Fruit fly (Drosophila melanogaster) whole organism, embryonic: Measurements from ENCODE around the gene da.

Source experiments
- CG11560 ChIP-seq: fragments of 200-800 bp; sonication (Bioruptor generic); IDR thresholded peaks from 3 replicates; pipeline ENCODE4 v1.3.6; 2022; ENCODE audit warnings: missing biosample characterization, missing genetic modification characterization
- CG13624 ChIP-seq: fragments of 200-800 bp; sonication (Bioruptor generic); optimal IDR thresholded peaks from 2 replicates; lab custom pipeline; 2016; ENCODE audit warnings: missing biosample characterization, missing genetic modification characterization
- CG17186 ChIP-seq: fragments of 200-800 bp; sonication (Bioruptor generic); optimal IDR thresholded peaks from 3 replicates; lab custom pipeline; 2017; ENCODE audit warnings: missing biosample characterization, missing genetic modification reagents, missing genetic modification characterization
- CG17359 ChIP-seq: fragments of 200-800 bp; sonication (Bioruptor generic); optimal IDR thresholded peaks from 3 replicates; lab custom pipeline; 2018; ENCODE audit warnings: missing biosample characterization, mild to moderate bottlenecking, missing genetic modification characterization, moderate library complexity
- CG17361 ChIP-seq: fragments of 200-800 bp; sonication (Bioruptor generic); IDR thresholded peaks from 3 replicates; pipeline ENCODE4 v1.3.6; 2022; ENCODE audit warnings: missing biosample characterization, missing genetic modification characterization
- CG31388 ChIP-seq: fragments of 200-800 bp; sonication (Bioruptor generic); optimal IDR thresholded peaks from 2 replicates; lab custom pipeline; 2016; ENCODE audit warnings: missing biosample characterization, missing genetic modification characterization
- CG33213 ChIP-seq: fragments of 200-800 bp; sonication (Bioruptor generic); optimal IDR thresholded peaks from 3 replicates; lab custom pipeline; 2016; ENCODE audit warnings: missing biosample characterization, missing genetic modification characterization
- CG4328 ChIP-seq: fragments of 200-800 bp; sonication (Bioruptor generic); optimal IDR thresholded peaks from 3 replicates; lab custom pipeline; 2017; ENCODE audit warnings: missing biosample characterization, missing genetic modification reagents, missing genetic modification characterization
- CG4707 ChIP-seq: fragments of 200-800 bp; sonication (Bioruptor generic); optimal IDR thresholded peaks from 2 replicates; lab custom pipeline; 2018; ENCODE audit warnings: missing biosample characterization, mild to moderate bottlenecking, missing genetic modification characterization, moderate library complexity
- CG5953 ChIP-seq: fragments of 200-800 bp; sonication (Bioruptor generic); IDR thresholded peaks from 2 replicates; pipeline ENCODE4 v1.3.6; 2022; ENCODE audit warnings: missing biosample characterization, missing genetic modification characterization
- CG6791 ChIP-seq: fragments of 200-800 bp; sonication (Bioruptor generic); IDR thresholded peaks from 3 replicates; pipeline ENCODE4 v1.3.6; 2022; ENCODE audit warnings: missing biosample characterization, missing genetic modification characterization; ENCODE audit not compliant: partially characterized antibody
- CG6813 ChIP-seq: fragments of 200-800 bp; sonication (Bioruptor generic); optimal IDR thresholded peaks from 2 replicates; lab custom pipeline; 2017; ENCODE audit warnings: missing biosample characterization, missing genetic modification characterization, mild to moderate bottlenecking, moderate library complexity, missing genetic modification reagents
- CG6854 ChIP-seq: fragments of 200-800 bp; sonication (Bioruptor generic); optimal IDR thresholded peaks from 3 replicates; lab custom pipeline; 2017; ENCODE audit warnings: missing biosample characterization, mild to moderate bottlenecking, missing genetic modification characterization
- CG7839 ChIP-seq: fragments of 200-800 bp; sonication (Bioruptor generic); optimal IDR thresholded peaks from 3 replicates; lab custom pipeline; 2018; ENCODE audit warnings: missing biosample characterization, mild to moderate bottlenecking, missing genetic modification characterization, moderate library complexity
- CG8478 ChIP-seq: fragments of >200 bp; optimal IDR thresholded peaks from 2 replicates; lab custom pipeline; 2018
- D19B ChIP-seq: fragments of 200-800 bp; sonication (Bioruptor generic); optimal IDR thresholded peaks from 2 replicates; lab custom pipeline; 2017; ENCODE audit warnings: missing biosample characterization, mild to moderate bottlenecking, missing genetic modification characterization
- Dad ChIP-seq: fragments of 200-800 bp; sonication (Bioruptor generic); optimal IDR thresholded peaks from 3 replicates; lab custom pipeline; 2016; ENCODE audit warnings: missing biosample characterization, missing genetic modification characterization
- Dfd ChIP-seq, 2 experiments: fragments of >200 bp; optimal IDR thresholded peaks; 2 replicates each; lab custom pipeline; 2017; ENCODE audit warnings: missing biosample characterization in 2 of 2, missing genetic modification characterization in 2 of 2
- Dll ChIP-seq: fragments of 200-800 bp; sonication (Bioruptor generic); IDR thresholded peaks from 4 replicates; pipeline ENCODE4 v1.3.6; 2022; ENCODE audit warnings: missing biosample characterization, missing genetic modification characterization; ENCODE audit not compliant: partially characterized antibody
- E2f1 ChIP-seq: fragments of 200-800 bp; sonication (Bioruptor generic); IDR thresholded peaks from 2 replicates; pipeline ENCODE4 v1.3.6; 2022; ENCODE audit warnings: missing biosample characterization, missing genetic modification characterization
- GATAe ChIP-seq: fragments of 200-800 bp; sonication (Bioruptor generic); conservative IDR thresholded peaks from 2 replicates; pipeline ENCODE4 v1.3.6; 2022; ENCODE audit warnings: missing biosample characterization, missing genetic modification characterization
- HHEX ChIP-seq: fragments of 200-800 bp; sonication (Bioruptor generic); optimal IDR thresholded peaks from 3 replicates; lab custom pipeline; 2017; ENCODE audit warnings: missing biosample characterization, mild to moderate bottlenecking, missing genetic modification characterization, missing genetic modification reagents
- Hmr ChIP-seq: fragments of 200-800 bp; sonication (Bioruptor generic); optimal IDR thresholded peaks from 3 replicates; lab custom pipeline; 2017; ENCODE audit warnings: mild to moderate bottlenecking, missing biosample characterization, missing genetic modification reagents, missing genetic modification characterization
- Hr78 ChIP-seq, 2 experiments: fragments of 200-800 bp in 1 of 2; fragments of >200 bp in 1 of 2; sonication (Bioruptor generic) in 1 of 2; optimal IDR thresholded peaks; 2 replicates each; lab custom pipeline; 2017 to 2019; ENCODE audit warnings: missing biosample characterization in 2 of 2, missing genetic modification characterization in 2 of 2, mild to moderate bottlenecking in 1 of 2, moderate library complexity in 1 of 2
- Ravus ChIP-seq: fragments of 200-800 bp; sonication (Bioruptor generic); IDR thresholded peaks from 2 replicates; pipeline ENCODE4 v1.3.6; 2022; ENCODE audit warnings: missing biosample characterization, missing genetic modification characterization
- Sox102F ChIP-seq: fragments of 200-800 bp; sonication (Bioruptor generic); optimal IDR thresholded peaks from 2 replicates; lab custom pipeline; 2018; ENCODE audit warnings: missing biosample characterization, mild to moderate bottlenecking, missing genetic modification characterization, moderate library complexity
- Stat92E ChIP-seq, 3 experiments: fragments of >200 bp in 2 of 3; fragments of 200-800 bp in 1 of 3; sonication (Bioruptor generic) in 1 of 3; optimal IDR thresholded peaks; 2 replicates each; lab custom pipeline; 2017 to 2019; ENCODE audit warnings: missing biosample characterization in 3 of 3, missing genetic modification characterization in 3 of 3, mild to moderate bottlenecking in 1 of 3, moderate library complexity in 1 of 3
- aop ChIP-seq: fragments of 200-800 bp; sonication (Bioruptor generic); IDR thresholded peaks from 2 replicates; pipeline ENCODE4 v1.3.6; 2022; ENCODE audit warnings: missing biosample characterization, missing genetic modification characterization
- bbx ChIP-seq: fragments of 200-800 bp; sonication (Bioruptor generic); IDR thresholded peaks from 2 replicates; pipeline ENCODE4 v1.3.6; 2022; ENCODE audit warnings: missing biosample characterization, missing genetic modification characterization; ENCODE audit not compliant: partially characterized antibody
- cg ChIP-seq: fragments of 200-800 bp; sonication (Bioruptor generic); optimal IDR thresholded peaks from 3 replicates; lab custom pipeline; 2019; ENCODE audit warnings: missing biosample characterization, mild to moderate bottlenecking, missing genetic modification characterization, moderate library complexity
- dimm ChIP-seq: fragments of 200-800 bp; sonication (Bioruptor generic); IDR thresholded peaks from 2 replicates; pipeline ENCODE4 v1.3.6; 2022; ENCODE audit warnings: missing biosample characterization, missing genetic modification characterization
- fd96Cb ChIP-seq: fragments of 200-800 bp; sonication (Bioruptor generic); optimal IDR thresholded peaks from 2 replicates; lab custom pipeline; 2018; ENCODE audit warnings: missing biosample characterization, mild to moderate bottlenecking, missing genetic modification characterization, moderate library complexity
- ftz-f1 ChIP-seq: fragments of 200-800 bp; sonication (Bioruptor generic); optimal IDR thresholded peaks from 2 replicates; lab custom pipeline; 2016; ENCODE audit warnings: missing biosample characterization, missing genetic modification characterization
- hb ChIP-seq: fragments of 200-800 bp; sonication (Bioruptor generic); IDR thresholded peaks from 3 replicates; pipeline ENCODE4 v1.3.6; 2022; ENCODE audit warnings: missing biosample characterization, missing genetic modification characterization; ENCODE audit not compliant: partially characterized antibody
- ind ChIP-seq: fragments of 200-800 bp; sonication (Bioruptor generic); optimal IDR thresholded peaks from 3 replicates; lab custom pipeline; 2016; ENCODE audit warnings: missing biosample characterization, missing genetic modification characterization
- jing ChIP-seq: fragments of 200-800 bp; sonication (Bioruptor generic); optimal IDR thresholded peaks from 2 replicates; lab custom pipeline; 2018; ENCODE audit warnings: missing biosample characterization, mild to moderate bottlenecking, missing genetic modification characterization
- jumu ChIP-seq: fragments of 200-800 bp; sonication (Bioruptor generic); optimal IDR thresholded peaks from 3 replicates; lab custom pipeline; 2016; ENCODE audit warnings: missing biosample characterization, missing genetic modification characterization
- lbe ChIP-seq: fragments of 200-800 bp; sonication (Bioruptor generic); optimal IDR thresholded peaks from 2 replicates; lab custom pipeline; 2016; ENCODE audit warnings: missing biosample characterization, mild to moderate bottlenecking, missing genetic modification characterization
- lmd ChIP-seq: fragments of 200-800 bp; sonication (Bioruptor generic); IDR thresholded peaks from 2 replicates; pipeline ENCODE4 v1.3.6; 2022; ENCODE audit warnings: missing biosample characterization, missing genetic modification characterization
- lola ChIP-seq, 3 experiments: fragments of >200 bp in 2 of 3; fragments of 200-800 bp in 1 of 3; sonication (Bioruptor generic) in 1 of 3; optimal IDR thresholded peaks; 2 replicates each; lab custom pipeline; 2017 to 2019; ENCODE audit warnings: missing biosample characterization in 3 of 3, missing genetic modification characterization in 3 of 3, mild to moderate bottlenecking in 1 of 3, moderate library complexity in 1 of 3
- nmo ChIP-seq: fragments of 200-800 bp; sonication (Bioruptor generic); optimal IDR thresholded peaks from 2 replicates; lab custom pipeline; 2018; ENCODE audit warnings: missing biosample characterization, mild to moderate bottlenecking, missing genetic modification characterization, moderate library complexity
- oc ChIP-seq: fragments of 200-800 bp; sonication (Bioruptor generic); optimal IDR thresholded peaks from 2 replicates; lab custom pipeline; 2018; ENCODE audit warnings: missing biosample characterization, mild to moderate bottlenecking, missing genetic modification characterization, moderate library complexity
- odd ChIP-seq: fragments of 200-800 bp; sonication (Bioruptor generic); optimal IDR thresholded peaks from 2 replicates; lab custom pipeline; 2017; ENCODE audit warnings: missing biosample characterization, mild to moderate bottlenecking, missing genetic modification characterization
- prd ChIP-seq, 3 experiments: fragments of >200 bp in 2 of 3; fragments of 200-800 bp in 1 of 3; sonication (Bioruptor generic) in 1 of 3; optimal IDR thresholded peaks in 2 of 3; IDR thresholded peaks in 1 of 3; 2 replicates in 2 of 3; 3 replicates in 1 of 3; pipeline versions ENCODE4 v1.3.6 to Lab custom; 2017 to 2022; ENCODE audit warnings: missing biosample characterization in 1 of 3, missing genetic modification characterization in 1 of 3
- psq ChIP-seq: fragments of 200-800 bp; sonication (Bioruptor generic); optimal IDR thresholded peaks from 2 replicates; lab custom pipeline; 2017; ENCODE audit warnings: missing biosample characterization, missing genetic modification characterization
- pum ChIP-seq: fragments of 200-800 bp; sonication (Bioruptor generic); optimal IDR thresholded peaks from 2 replicates; lab custom pipeline; 2016; ENCODE audit warnings: missing biosample characterization, missing genetic modification characterization
- sr ChIP-seq: fragments of 200-800 bp; sonication (Bioruptor generic); IDR thresholded peaks from 3 replicates; pipeline ENCODE4 v1.3.6; 2022; ENCODE audit warnings: missing biosample characterization, missing genetic modification characterization
- tgo ChIP-seq: fragments of 200-800 bp; sonication (Bioruptor generic); IDR thresholded peaks from 3 replicates; pipeline ENCODE4 v1.3.6; 2022; ENCODE audit warnings: missing biosample characterization, missing genetic modification characterization
- toy ChIP-seq: fragments of 200-800 bp; sonication (Bioruptor generic); IDR thresholded peaks from 2 replicates; pipeline ENCODE4 v1.3.6; 2022; ENCODE audit warnings: missing biosample characterization, missing genetic modification characterization
- zen ChIP-seq: fragments of 200-800 bp; sonication (Bioruptor generic); optimal IDR thresholded peaks from 3 replicates; lab custom pipeline; 2018; ENCODE audit warnings: missing biosample characterization, mild to moderate bottlenecking, missing genetic modification characterization, moderate library complexity

The da gene

DNA sequence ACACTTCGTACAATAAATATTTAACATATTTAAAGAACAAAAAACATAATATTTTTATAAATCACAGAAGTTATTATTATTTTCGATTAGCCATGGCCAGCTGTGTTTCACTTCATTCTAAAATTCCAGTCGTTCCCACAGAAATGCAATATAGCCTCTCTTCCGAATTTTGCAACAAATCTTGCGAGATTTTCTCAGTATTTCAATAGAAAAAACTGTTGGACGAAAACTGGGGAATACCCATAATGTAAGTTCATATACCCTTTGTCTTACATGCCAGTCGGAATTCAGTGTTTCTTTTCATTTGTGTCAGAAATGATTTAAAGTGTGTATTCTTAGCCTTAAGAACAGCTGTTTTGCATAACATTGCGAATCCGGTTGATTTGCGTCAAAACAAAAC is 31.4 kb upstream of the da start, which contains the start of the genes CtsL4 and ClpP (continued):
- no peak for TF ChIP-seq CG4707
- TF ChIP-seq HHEX (GFP tag; lab: Kevin White, UChicago) = peak; percentile 27
- TF ChIP-seq prd (optimal IDR thresholded peaks at IDR 0.05; lab: Kevin White, UChicago) = no peak
- peak; percentile 67; the same call in 2 of the 3 replicates for TF ChIP-seq prd (GFP tag; IDR thresholded peaks at IDR 0.05; lab: Robert Waterston, UW)
- no peak for TF ChIP-seq CG4328 (GFP tag; lab: Kevin White, UChicago)
- no peak for TF ChIP-seq CG7839 (tag; lab: Kevin White, UChicago)
- TF ChIP-seq CG17361 (GFP tag; lab: Robert Waterston, UW) = peak; percentile 76; the same call in 2 of the 3 replicates
- peak; percentile 49 for TF ChIP-seq ind
- TF ChIP-seq zen (tag; lab: Kevin White, UChicago) = peak; percentile 46
- no peak for TF ChIP-seq CG31388
- no peak for TF ChIP-seq aop
- no peak for TF ChIP-seq lmd (GFP tag; lab: Robert Waterston, UW)
- no peak for TF ChIP-seq Hmr (GFP tag; lab: Kevin White, UChicago)
- no peak for TF ChIP-seq dimm
- no peak for TF ChIP-seq CG11560 (tag; lab: Robert Waterston, UW)
- TF ChIP-seq D19B (GFP tag; lab: Kevin White, UChicago) = peak; percentile 81
- TF ChIP-seq CG6791 = no peak
- TF ChIP-seq CG33213 (GFP tag; lab: Kevin White, UChicago) = peak; percentile 15
- no peak for TF ChIP-seq toy (GFP tag; lab: Robert Waterston, UW)
- TF ChIP-seq CG5953 (GFP tag; lab: Robert Waterston, UW) = no peak
- TF ChIP-seq fd96Cb (tag; lab: Kevin White, UChicago) = peak; percentile 37
- no peak for TF ChIP-seq jumu (GFP tag; lab: Kevin White, UChicago)
- TF ChIP-seq odd (GFP tag; lab: Kevin White, UChicago) = no peak
- TF ChIP-seq nmo (GFP tag; lab: Kevin White, UChicago) = peak; percentile 64
- TF ChIP-seq Ravus (GFP tag; lab: Robert Waterston, UW) = no peak
- TF ChIP-seq Dad (GFP tag; lab: Kevin White, UChicago) = no peak
- no peak for TF ChIP-seq jing (GFP tag; lab: Kevin White, UChicago)
- no peak for TF ChIP-seq CG13624
- no peak for TF ChIP-seq CG6854 (GFP tag; lab: Kevin White, UChicago)
- no peak for TF ChIP-seq CG8478 (lab: Kevin White, UChicago)
- no peak for TF ChIP-seq Hr78 (GFP tag; optimal IDR thresholded peaks at IDR 0.05; lab: Kevin White, UChicago)
- no peak for TF ChIP-seq Dfd (GFP tag; optimal IDR thresholded peaks at IDR 0.05; lab: Kevin White, UChicago)
- TF ChIP-seq Stat92E (GFP tag; optimal IDR thresholded peaks at IDR 0.05; lab: Kevin White, UChicago) = no peak
- TF ChIP-seq oc (tag; lab: Kevin White, UChicago) = no peak
- TF ChIP-seq pum (GFP tag; lab: Kevin White, UChicago) = peak; percentile 35
- TF ChIP-seq lbe (GFP tag; lab: Kevin White, UChicago) = no peak
- TF ChIP-seq CG17359 (tag; lab: Kevin White, UChicago) = peak; percentile 18
- TF ChIP-seq CG6813 = no peak
- no peak for TF ChIP-seq Sox102F
- no peak for TF ChIP-seq ftz-f1 (GFP tag; lab: Kevin White, UChicago)
- no peak for TF ChIP-seq E2f1 (GFP tag; lab: Robert Waterston, UW)
- TF ChIP-seq bbx = no peak
- no peak for TF ChIP-seq CG17186
- TF ChIP-seq sr = no peak
- TF ChIP-seq GATAe (GFP tag; lab: Robert Waterston, UW) = no peak
- no peak for TF ChIP-seq Dll (GFP tag; lab: Robert Waterston, UW)
- TF ChIP-seq hb (GFP tag; lab: Robert Waterston, UW) = no peak
- no peak for TF ChIP-seq cg (GFP tag; lab: Kevin White, UChicago)
- no peak for TF ChIP-seq psq
- peak in 1 of 3 experiments; percentile 43 for TF ChIP-seq lola (GFP tag; optimal IDR thresholded peaks at IDR 0.05; lab: Kevin White, UChicago)
- TF ChIP-seq tgo (GFP tag; lab: Robert Waterston, UW) = no peak
